Worm (Caenorhabditis elegans) whole organism, young adult: Measurements from ENCODE around the gene F01G4.4.

ENCODE experiments used
- D2030.7 ChIP-seq: fragments of 200-800 bp; sonication (Bioruptor generic); IDR thresholded peaks from 2 replicates; pipeline ENCODE4 v1.3.6; 2022; ENCODE audit warnings: missing genetic modification reagents, missing genetic modification characterization, missing compliant biosample characterization
- F33H1.4 ChIP-seq: fragments of 200-800 bp; sonication (Bioruptor generic); IDR thresholded peaks from 2 replicates; pipeline ENCODE4 v1.3.6; 2022; ENCODE audit warnings: missing genetic modification reagents, missing genetic modification characterization, missing compliant biosample characterization
- F49E8.2 ChIP-seq: sonication (generic microtip); optimal IDR thresholded peaks from 3 replicates; lab custom pipeline; 2017; ENCODE audit warnings: missing genetic modification characterization, mild to moderate bottlenecking, missing compliant biosample characterization, antibody characterized with exemption, moderate library complexity; ENCODE audit not compliant: insufficient read depth
- K11D2.4 ChIP-seq: fragments of 200-800 bp; sonication (Bioruptor generic); IDR thresholded peaks from 2 replicates; pipeline ENCODE4 v1.3.6; 2022; ENCODE audit warnings: missing genetic modification reagents, missing genetic modification characterization, missing compliant biosample characterization
- Y53G8AR.9 ChIP-seq: fragments of 200-800 bp; sonication (Bioruptor generic); conservative IDR thresholded peaks from 2 replicates; pipeline ENCODE4 v1.3.6; 2022; ENCODE audit warnings: missing genetic modification reagents, missing genetic modification characterization, missing compliant biosample characterization
- attf-3 ChIP-seq: fragments of 200-800 bp; sonication (Bioruptor generic); conservative IDR thresholded peaks from 2 replicates; pipeline ENCODE4 v1.3.6; 2022; ENCODE audit warnings: missing genetic modification reagents, missing genetic modification characterization, missing compliant biosample characterization
- ceh-100 ChIP-seq: fragments of 200-800 bp; sonication (Bioruptor generic); IDR thresholded peaks from 2 replicates; pipeline ENCODE4 v1.3.6; 2022; ENCODE audit warnings: missing genetic modification reagents, missing genetic modification characterization, missing compliant biosample characterization
- ceh-79 ChIP-seq: sonication (generic microtip); optimal IDR thresholded peaks from 2 replicates; lab custom pipeline; 2017; ENCODE audit warnings: mild to moderate bottlenecking, missing genetic modification characterization, missing compliant biosample characterization
- ceh-91 ChIP-seq: fragments of 200-800 bp; sonication (Bioruptor generic); IDR thresholded peaks from 2 replicates; pipeline ENCODE4 v1.3.6; 2022; ENCODE audit warnings: missing genetic modification reagents, missing genetic modification characterization, missing compliant biosample characterization
- dox-1 ChIP-seq: fragments of 200-800 bp; sonication (Bioruptor generic); IDR thresholded peaks from 2 replicates; pipeline ENCODE4 v1.3.6; 2022; ENCODE audit warnings: missing genetic modification reagents, missing genetic modification characterization, missing compliant biosample characterization
- dpl-1 ChIP-seq: fragments of 150-350 bp; optimal IDR thresholded peaks from 2 replicates; lab custom pipeline; 2014; ENCODE audit warnings: missing biosample characterization, missing genetic modification reagents, missing genetic modification characterization
- efl-1 ChIP-seq: fragments of 150-350 bp; optimal IDR thresholded peaks from 2 replicates; lab custom pipeline; 2014; ENCODE audit warnings: missing biosample characterization, missing genetic modification reagents, missing genetic modification characterization
- ets-4 ChIP-seq: fragments of 200-800 bp; sonication (Bioruptor generic); optimal IDR thresholded peaks from 2 replicates; lab custom pipeline; 2018; ENCODE audit warnings: mild to moderate bottlenecking, missing genetic modification characterization, missing compliant biosample characterization
- gei-17 ChIP-seq: fragments of 200-800 bp; sonication (Bioruptor generic); optimal IDR thresholded peaks from 2 replicates; lab custom pipeline; 2018; ENCODE audit warnings: mild to moderate bottlenecking, missing genetic modification characterization, missing compliant biosample characterization
- hmg-1.2 ChIP-seq: fragments of 200-800 bp; sonication (Bioruptor generic); IDR thresholded peaks from 2 replicates; pipeline ENCODE4 v1.3.6; 2022; ENCODE audit warnings: missing genetic modification reagents, missing genetic modification characterization, missing compliant biosample characterization
- hsf-1 ChIP-seq: fragments of 200-800 bp; sonication (Bioruptor generic); IDR thresholded peaks from 2 replicates; pipeline ENCODE4 v1.3.6; 2022; ENCODE audit warnings: missing genetic modification reagents, missing genetic modification characterization, missing compliant biosample characterization
- let-526 ChIP-seq: fragments of 200-800 bp; sonication (Bioruptor generic); IDR thresholded peaks from 2 replicates; pipeline ENCODE4 v1.3.6; 2022; ENCODE audit warnings: missing genetic modification reagents, missing genetic modification characterization, missing compliant biosample characterization
- lin-35 ChIP-seq, 3 experiments: fragments of 150-350 bp in 2 of 3; sonication (generic microtip) in 1 of 3; optimal IDR thresholded peaks; 2 replicates each; lab custom pipeline; 2014 to 2018; ENCODE audit warnings: missing biosample characterization in 3 of 3, missing genetic modification characterization in 3 of 3, missing genetic modification reagents in 3 of 3
- lin-54 ChIP-seq: fragments of 200-800 bp; sonication (Bioruptor generic); optimal IDR thresholded peaks from 2 replicates; lab custom pipeline; 2018; ENCODE audit warnings: mild to moderate bottlenecking, missing genetic modification characterization, missing compliant biosample characterization
- lsl-1 ChIP-seq: fragments of 200-800 bp; sonication (Bioruptor generic); optimal IDR thresholded peaks from 2 replicates; lab custom pipeline; 2018; ENCODE audit warnings: mild to moderate bottlenecking, missing genetic modification characterization, moderate library complexity, missing compliant biosample characterization
- madf-3 ChIP-seq: fragments of 200-800 bp; sonication (Bioruptor generic); IDR thresholded peaks from 2 replicates; pipeline ENCODE4 v1.3.6; 2022; ENCODE audit warnings: missing genetic modification reagents, missing genetic modification characterization, missing compliant biosample characterization
- madf-6 ChIP-seq: fragments of 200-800 bp; sonication (Bioruptor generic); IDR thresholded peaks from 2 replicates; pipeline ENCODE4 v1.3.6; 2022; ENCODE audit warnings: missing genetic modification reagents, missing genetic modification characterization, missing compliant biosample characterization
- madf-8 ChIP-seq: fragments of 200-800 bp; sonication (Bioruptor generic); conservative IDR thresholded peaks from 2 replicates; pipeline ENCODE4 v1.3.6; 2022; ENCODE audit warnings: missing genetic modification reagents, missing genetic modification characterization, missing compliant biosample characterization
- nfya-2 ChIP-seq: fragments of 200-800 bp; sonication (Bioruptor generic); IDR thresholded peaks from 2 replicates; pipeline ENCODE4 v1.3.6; 2022; ENCODE audit warnings: missing genetic modification reagents, missing genetic modification characterization, missing compliant biosample characterization
- nfyb-1 ChIP-seq: fragments of 200-800 bp; sonication (Bioruptor generic); IDR thresholded peaks from 2 replicates; pipeline ENCODE4 v1.3.6; 2022; ENCODE audit warnings: missing genetic modification reagents, missing genetic modification characterization, missing compliant biosample characterization
- pbrm-1 ChIP-seq: fragments of 200-800 bp; sonication (Bioruptor generic); IDR thresholded peaks from 2 replicates; pipeline ENCODE4 v1.3.6; 2022; ENCODE audit warnings: missing genetic modification reagents, missing genetic modification characterization, missing compliant biosample characterization
- snpc-3.4 ChIP-seq: sonication (generic microtip); optimal IDR thresholded peaks from 2 replicates; lab custom pipeline; 2017; ENCODE audit warnings: missing genetic modification characterization, mild to moderate bottlenecking, missing compliant biosample characterization, antibody characterized with exemption, moderate library complexity, missing genotype, missing genetic modification reagents
- unc-130 ChIP-seq: sonication (generic microtip); optimal IDR thresholded peaks from 2 replicates; lab custom pipeline; 2016; ENCODE audit warnings: missing genetic modification reagents, missing genetic modification characterization, missing compliant biosample characterization
- xnd-1 ChIP-seq: sonication (generic microtip); optimal IDR thresholded peaks from 2 replicates; lab custom pipeline; 2016; ENCODE audit warnings: missing genotype, missing genetic modification reagents, missing genetic modification characterization, missing compliant biosample characterization
- zim-3 ChIP-seq: sonication (generic microtip); optimal IDR thresholded peaks from 2 replicates; lab custom pipeline; 2017; ENCODE audit warnings: mild to moderate bottlenecking, missing genetic modification characterization, moderate library complexity, missing compliant biosample characterization

Gene F01G4.4

ce11 chrIV:11150844-11151243 lies 7.7 kb downstream of the F01G4.4 start, which contains the start of gene C08F8.2:
Gene C08F8.2 (plus strand): TSS chrIV:11150997.
- TF ChIP-seq lin-54 (peak; percentile 22), Y53G8AR.9 (GFP tag; lab: Robert Waterston, UW) (0 out of 2 replicates have a peak, but pooled peaks have one; percentile 54), lin-35 (GFP tag; optimal IDR thresholded peaks at IDR 0.05; lab: Kevin White, UChicago) (no peak), ets-4 (GFP tag; lab: Kevin White, UChicago) (no peak), let-526 (GFP tag; lab: Robert Waterston, UW) (no peak), hsf-1 (GFP tag; lab: Robert Waterston, UW) (0 out of 2 replicates have a peak, but pooled peaks have one; percentile 26), ceh-79 (tag; lab: Kevin White, UChicago) (no peak)

DNA sequence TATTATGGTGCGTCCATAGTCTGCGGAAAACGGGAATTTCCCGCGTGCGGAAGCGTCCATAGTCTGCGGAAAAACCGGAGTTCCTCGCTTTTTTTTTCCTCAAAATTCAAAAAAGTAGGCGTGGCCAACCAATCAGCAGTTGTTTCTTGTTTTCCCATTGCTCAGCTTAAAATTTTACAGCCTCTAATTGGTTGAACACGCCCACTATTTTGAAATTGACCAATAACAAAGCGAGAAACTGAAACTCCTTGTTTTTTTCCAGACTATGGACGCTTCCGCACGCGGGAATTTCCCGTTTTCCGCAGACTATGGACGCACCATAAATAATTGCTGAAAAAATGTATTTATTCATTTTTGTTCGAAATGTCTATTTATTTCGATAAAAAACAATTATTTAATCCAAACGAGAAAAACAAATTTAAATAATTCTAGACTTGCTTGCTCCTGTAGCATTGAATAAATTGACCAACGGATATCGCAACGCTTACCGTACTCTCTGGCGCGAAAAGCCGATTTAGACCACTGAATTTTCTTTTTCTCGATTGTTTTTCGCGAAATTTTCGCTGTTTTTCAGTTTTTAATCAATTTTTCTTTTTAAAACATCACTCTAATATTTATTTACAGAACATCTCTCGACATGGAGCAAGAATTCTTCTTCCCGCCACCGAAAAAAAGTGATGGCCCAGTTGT lies 11.4 kb downstream of the F01G4.4 start, which contains the start of gene C08F8.3:
TSS of gene C08F8.3 (plus strand) at position 620 of the 690 bp plus-strand sequence.
- peak; percentile 85 for TF ChIP-seq ceh-91 (GFP tag; lab: Robert Waterston, UW)
- peak; percentile 76 for TF ChIP-seq F33H1.4 (GFP tag; lab: Robert Waterston, UW)
- TF ChIP-seq dpl-1 (GFP tag; lab: Kevin White, UChicago): peak; percentile 71
- TF ChIP-seq madf-8: peak; percentile 92
- TF ChIP-seq efl-1: peak; percentile 95
- peak; percentile 81; the same call in 1 of the 2 replicates for TF ChIP-seq hsf-1 (GFP tag; lab: Robert Waterston, UW)
- peak; percentile 90 for TF ChIP-seq D2030.7 (GFP tag; lab: Robert Waterston, UW)
- 0 out of 2 replicates have a peak, but pooled peaks have one; percentile 23 for TF ChIP-seq ceh-100 (GFP tag; lab: Robert Waterston, UW)
- TF ChIP-seq dox-1 (GFP tag; lab: Robert Waterston, UW): peak; percentile 44; the same call in 1 of the 2 replicates
- TF ChIP-seq lsl-1 (GFP tag; lab: Kevin White, UChicago): peak; percentile 89
- 0 out of 2 replicates have a peak, but pooled peaks have one; percentile 90 for TF ChIP-seq nfya-2 (GFP tag; lab: Robert Waterston, UW)
- peak; percentile 31 for TF ChIP-seq unc-130 (GFP tag; lab: Kevin White, UChicago)
- TF ChIP-seq nfyb-1 (GFP tag; lab: Robert Waterston, UW): peak; percentile 93
- TF ChIP-seq snpc-3.4: peak; percentile 77
- TF ChIP-seq F49E8.2 (tag; lab: Kevin White, UChicago): peak; percentile 50
- TF ChIP-seq xnd-1 (tag; lab: Kevin White, UChicago): peak; percentile 78
- peak; percentile 95 for TF ChIP-seq madf-6 (GFP tag; lab: Robert Waterston, UW)
- TF ChIP-seq hmg-1.2 (GFP tag; lab: Robert Waterston, UW): peak; percentile 49
- TF ChIP-seq lin-54: peak; percentile 23

ce11 chrIV:11156526-11156925 lies 13.4 kb downstream of the F01G4.4 start:
- TF ChIP-seq F49E8.2 (tag; lab: Kevin White, UChicago): peak; percentile 5
- TF ChIP-seq madf-3 (GFP tag; lab: Robert Waterston, UW): 0 out of 2 replicates have a peak, but pooled peaks have one; percentile 53
- no peak for TF ChIP-seq snpc-3.4
- no peak for TF ChIP-seq K11D2.4
- no peak for TF ChIP-seq gei-17
- 0 out of 2 replicates have a peak, but pooled peaks have one; percentile 62 for TF ChIP-seq hsf-1 (GFP tag; lab: Robert Waterston, UW)

- TF ChIP-seq zim-3 (tag; lab: Kevin White, UChicago): no peak
- no peak for TF ChIP-seq attf-3 (GFP tag; lab: Robert Waterston, UW)
- TF ChIP-seq pbrm-1 (GFP tag; lab: Robert Waterston, UW): no peak
- TF ChIP-seq, all 124 proteins: peak for 0
Measured at ce11 chrIV:11159886-11160285, 16.7 kb downstream of the F01G4.4 start, which contains the start of gene mboa-4. Gene mboa-4 (minus strand): TSS chrIV:11159986.
